Worm (Caenorhabditis elegans) whole organism, midembryonic: Measurements from ENCODE around the gene Y57A10A.4.
"Not testable (repeated sequence)": the region's sequence is repeated elsewhere in the genome, so short reads cannot be mapped to it uniquely, and the experiment has no call there.

Source experiments
- T22C8.4 ChIP-seq: fragments of 200-800 bp; sonication (Bioruptor generic); IDR thresholded peaks from 2 replicates; pipeline ENCODE4 v1.3.6; 2022; ENCODE audit warnings: missing genetic modification characterization, missing compliant biosample characterization
- cog-1 ChIP-seq: sonication (generic microtip); optimal IDR thresholded peaks from 2 replicates; lab custom pipeline; 2016; ENCODE audit warnings: missing genetic modification characterization, missing compliant biosample characterization
- flt-1 ChIP-seq: fragments of 200-800 bp; sonication (Bioruptor generic); IDR thresholded peaks from 2 replicates; pipeline ENCODE4 v1.3.6; 2022; ENCODE audit warnings: missing genetic modification characterization, missing compliant biosample characterization
- klf-2 ChIP-seq: fragments of 200-800 bp; sonication (Bioruptor generic); conservative IDR thresholded peaks from 2 replicates; pipeline ENCODE4 v1.3.6; 2022; ENCODE audit warnings: missing genetic modification reagents, missing genetic modification characterization, missing compliant biosample characterization
- med-1 ChIP-seq: sonication (generic microtip); optimal IDR thresholded peaks from 2 replicates; lab custom pipeline; 2017; ENCODE audit warnings: missing genetic modification characterization, mild to moderate bottlenecking, missing compliant biosample characterization, antibody characterized with exemption, missing genetic modification reagents; ENCODE audit not compliant: insufficient read depth
- ref-1 ChIP-seq: fragments of 200-800 bp; sonication (Bioruptor generic); conservative IDR thresholded peaks from 2 replicates; pipeline ENCODE4 v1.3.6; 2022; ENCODE audit warnings: missing genetic modification reagents, missing genetic modification characterization, missing compliant biosample characterization
- tab-1 ChIP-seq: fragments of 200-800 bp; sonication (Bioruptor generic); IDR thresholded peaks from 2 replicates; pipeline ENCODE4 v1.3.6; 2022; ENCODE audit warnings: missing genetic modification characterization, missing compliant biosample characterization
- ztf-23 ChIP-seq: fragments of 200-800 bp; sonication (Bioruptor generic); IDR thresholded peaks from 2 replicates; pipeline ENCODE4 v1.3.6; 2022; ENCODE audit warnings: missing genetic modification reagents, missing genetic modification characterization, missing compliant biosample characterization
- ztf-29 ChIP-seq: fragments of 200-800 bp; sonication (Bioruptor generic); IDR thresholded peaks from 2 replicates; pipeline ENCODE4 v1.3.6; 2022; ENCODE audit warnings: missing genetic modification reagents, missing genetic modification characterization, missing compliant biosample characterization

Gene Y57A10A.4

DNA sequence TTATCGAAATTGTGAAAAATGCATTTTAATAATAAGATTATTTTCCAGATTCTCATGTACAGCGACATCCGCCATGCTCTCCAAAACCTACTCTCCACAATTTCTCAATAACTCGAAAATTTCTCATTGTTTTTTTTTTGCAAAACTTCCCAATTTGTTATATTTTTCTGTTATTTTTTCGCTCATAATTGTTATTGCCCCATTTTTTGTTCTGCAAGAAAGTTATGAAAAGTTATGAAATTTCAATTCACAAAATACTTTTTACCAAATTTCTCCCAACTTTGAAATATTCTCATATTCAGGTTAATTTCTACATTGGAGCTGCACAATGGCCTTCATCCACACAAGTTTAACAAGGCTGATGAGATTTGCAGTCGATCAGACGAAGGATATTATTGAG is at the start of gene Y57A10A.4:
TSS of gene Y57A10A.4 (plus strand) at position 301 of the 400 bp plus-strand sequence.
- TF ChIP-seq ztf-29 (GFP tag; lab: Robert Waterston, UW); cog-1 (tag; lab: Kevin White, UChicago); ztf-23 (GFP tag; lab: Robert Waterston, UW): not testable (repeated sequence)

DNA sequence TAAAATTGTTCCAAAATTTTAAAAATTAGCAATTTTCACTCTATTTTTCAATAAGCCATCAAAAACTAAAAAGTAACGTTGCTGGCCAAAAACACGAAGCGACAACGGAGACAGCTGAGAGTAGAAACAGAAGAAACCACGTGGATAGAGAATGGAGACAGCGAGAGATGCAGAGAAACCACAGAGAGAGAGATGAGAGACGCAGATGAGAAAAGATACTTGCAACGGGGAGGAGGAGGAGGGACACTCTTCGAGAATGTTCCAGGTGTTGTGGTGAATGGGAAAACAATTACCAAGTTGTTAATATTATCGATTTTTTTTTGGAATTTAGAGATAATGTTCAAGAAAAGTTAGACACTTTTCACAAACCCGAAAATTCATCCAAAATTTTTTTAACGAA is 49.4 kb upstream of the Y57A10A.4 start:
- TF ChIP-seq cog-1 (tag; lab: Kevin White, UChicago) = peak; percentile 86
- TF ChIP-seq klf-2 (GFP tag; lab: Robert Waterston, UW) = no peak
- TF ChIP-seq flt-1 (GFP tag; lab: Robert Waterston, UW) = peak; percentile 61; the same call in 1 of the 2 replicates
- TF ChIP-seq T22C8.4 = peak; percentile 75; the same call in 1 of the 2 replicates
- no peak for TF ChIP-seq med-1 (GFP tag; lab: Kevin White, UChicago)
- TF ChIP-seq ztf-23 (GFP tag; lab: Robert Waterston, UW) = peak; percentile 60; the same call in 1 of the 2 replicates

DNA sequence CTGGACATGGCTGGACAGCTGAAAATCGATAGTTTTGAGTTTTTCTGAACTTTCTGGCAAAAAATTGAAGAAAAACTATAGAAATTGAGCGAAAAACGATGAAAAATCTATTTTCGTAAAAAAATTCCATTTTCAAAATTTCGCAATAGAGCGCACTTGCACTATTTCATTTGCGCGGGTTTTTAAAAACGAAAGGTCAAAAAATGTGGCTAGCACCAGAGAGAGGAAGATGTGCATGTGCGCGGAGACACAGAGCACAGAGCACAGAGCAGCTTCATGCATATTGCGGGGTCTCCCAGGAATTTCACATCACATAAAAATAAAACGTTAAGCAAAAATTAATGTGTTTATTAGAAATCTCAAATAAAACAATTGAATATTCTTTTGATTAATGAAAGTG is 43.9 kb upstream of the Y57A10A.4 start, which contains the start of gene Y17G7B.18:
TSS of gene Y17G7B.18 (minus strand) at position 18 of the 400 bp plus-strand sequence.
- TF ChIP-seq ztf-23 (GFP tag; lab: Robert Waterston, UW) = 0 out of 2 replicates have a peak, but pooled peaks have one; percentile 37
- TF ChIP-seq ref-1 (GFP tag; lab: Robert Waterston, UW) = no peak

DNA sequence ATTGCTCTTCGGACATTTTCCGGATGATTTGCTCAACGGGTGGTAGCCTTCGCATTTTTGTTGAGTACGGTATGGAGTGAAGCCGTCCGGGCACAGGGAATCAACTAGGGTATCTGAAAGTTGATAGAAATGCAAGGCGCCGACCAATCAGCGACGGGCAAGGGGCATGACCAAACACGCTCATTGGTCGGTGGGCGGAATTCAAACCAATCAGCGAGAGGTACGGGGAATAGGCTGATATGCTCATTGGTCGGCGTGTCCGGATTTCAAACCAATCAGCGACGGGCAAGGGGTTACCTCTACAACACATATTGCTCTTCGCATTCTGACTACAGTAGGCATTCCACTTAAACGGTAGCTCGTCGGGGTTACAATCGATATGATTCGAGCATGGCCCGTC is 42.9 kb upstream of the Y57A10A.4 start:
- no peak for TF ChIP-seq ztf-29 (GFP tag; lab: Robert Waterston, UW)

DNA sequence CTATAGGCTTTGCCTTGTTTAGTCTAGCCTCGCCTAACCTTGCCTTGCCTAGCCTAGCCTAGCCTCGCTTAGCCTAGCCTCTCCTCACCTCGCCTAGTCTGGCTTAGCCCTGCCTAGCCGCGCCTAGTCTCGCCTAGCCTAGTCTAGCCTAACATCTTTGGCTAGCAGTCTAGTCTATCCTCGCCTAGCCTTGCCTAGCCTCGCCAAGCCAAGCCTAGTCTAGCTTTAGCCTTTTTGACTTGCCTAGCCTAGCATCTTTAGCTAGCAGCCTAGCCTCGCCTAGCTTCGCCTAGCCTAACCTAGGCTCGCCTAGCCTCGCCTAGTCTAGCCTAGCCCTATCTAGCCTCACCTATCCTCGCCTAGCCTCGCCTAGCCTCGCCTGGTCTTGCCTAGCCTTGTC is 40.7 kb upstream of the Y57A10A.4 start:
- TF ChIP-seq cog-1 (tag; lab: Kevin White, UChicago) = no peak
- no peak for TF ChIP-seq ztf-23 (GFP tag; lab: Robert Waterston, UW)
- no peak for TF ChIP-seq klf-2 (GFP tag; lab: Robert Waterston, UW)
- TF ChIP-seq ztf-29 (GFP tag; lab: Robert Waterston, UW) = no peak
- TF ChIP-seq tab-1 = no peak
- TF ChIP-seq med-1 (GFP tag; lab: Kevin White, UChicago) = no peak
- no peak for TF ChIP-seq T22C8.4
- no peak for TF ChIP-seq ref-1 (GFP tag; lab: Robert Waterston, UW)
- TF ChIP-seq flt-1 (GFP tag; lab: Robert Waterston, UW) = no peak

DNA sequence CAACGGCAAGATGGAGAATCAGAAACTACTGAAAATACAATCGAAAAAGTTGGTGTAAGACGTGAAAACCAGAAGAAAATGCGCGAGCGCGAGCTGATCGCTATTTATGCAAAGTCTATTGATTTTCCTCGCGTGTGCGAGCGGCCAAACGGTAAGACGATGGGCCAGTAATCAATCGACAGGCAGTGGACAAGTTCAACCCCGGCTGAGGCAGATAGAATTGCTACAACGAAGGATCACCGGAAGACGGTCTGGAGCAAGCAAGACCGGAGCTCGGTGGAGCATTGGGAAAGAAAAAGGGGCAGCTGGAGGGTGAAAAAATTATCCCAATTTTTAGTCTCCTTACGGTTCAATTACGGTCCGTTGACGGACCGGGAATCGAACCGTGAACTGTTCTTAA is 29.0 kb upstream of the Y57A10A.4 start:
- peak; percentile 82 for TF ChIP-seq flt-1 (GFP tag; lab: Robert Waterston, UW)
- peak; percentile 67; the same call in 1 of the 2 replicates for TF ChIP-seq ztf-23 (GFP tag; lab: Robert Waterston, UW)
- TF ChIP-seq T22C8.4 = peak; percentile 56
- peak; percentile 68; the same call in 1 of the 2 replicates for TF ChIP-seq tab-1
- peak; percentile 49 for TF ChIP-seq ref-1 (GFP tag; lab: Robert Waterston, UW)

DNA sequence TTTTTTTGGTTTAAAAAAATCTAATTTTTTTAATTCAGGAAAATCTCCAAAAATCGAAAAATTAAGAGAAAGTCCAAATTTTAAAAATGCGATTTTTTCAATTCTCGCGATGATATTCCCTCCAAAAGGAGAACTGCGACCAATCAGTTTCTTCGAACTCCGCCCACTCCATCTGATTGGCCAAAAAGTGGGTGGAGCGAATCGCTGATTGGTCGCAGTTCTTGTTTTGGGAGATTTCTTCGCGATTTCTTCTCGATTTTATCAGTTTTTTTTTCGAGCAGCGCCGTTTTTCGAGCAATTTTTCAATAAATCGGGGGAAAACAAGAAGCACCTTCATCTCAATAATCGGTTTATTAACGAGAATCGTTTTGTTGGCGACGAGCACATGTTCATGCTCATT is 21.3 kb upstream of the Y57A10A.4 start:
- TF ChIP-seq ztf-23 (GFP tag; lab: Robert Waterston, UW) = no peak
- no peak for TF ChIP-seq tab-1
- no peak for TF ChIP-seq ztf-29 (GFP tag; lab: Robert Waterston, UW)
- no peak for TF ChIP-seq klf-2 (GFP tag; lab: Robert Waterston, UW)
- no peak for TF ChIP-seq ref-1 (GFP tag; lab: Robert Waterston, UW)
- no peak for TF ChIP-seq cog-1 (tag; lab: Kevin White, UChicago)
- TF ChIP-seq med-1 (GFP tag; lab: Kevin White, UChicago) = no peak

DNA sequence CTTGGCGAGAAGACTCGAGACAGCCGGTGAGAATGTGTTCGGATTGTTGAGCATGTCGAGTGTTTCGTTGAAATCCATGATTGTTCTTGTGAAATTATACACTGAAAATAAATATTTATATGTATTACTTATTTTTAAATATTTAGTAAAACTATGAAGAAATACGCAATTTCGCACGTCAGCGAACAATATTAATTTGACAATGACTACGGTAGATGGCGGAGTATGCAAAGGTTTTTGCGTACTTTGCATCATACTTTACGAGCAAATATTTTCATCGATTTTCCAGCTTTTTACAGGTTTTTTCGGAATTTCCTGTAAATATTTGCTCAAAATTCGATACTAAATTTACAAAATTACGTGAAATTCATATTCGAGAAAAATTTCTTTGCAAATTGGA is 20.9 kb upstream of the Y57A10A.4 start, which contains the start of gene set-24:
TSS of gene set-24 (minus strand) at position 101 of the 400 bp plus-strand sequence.
- TF ChIP-seq ref-1 (GFP tag; lab: Robert Waterston, UW) = no peak
- TF ChIP-seq klf-2 (GFP tag; lab: Robert Waterston, UW) = no peak
- no peak for TF ChIP-seq cog-1 (tag; lab: Kevin White, UChicago)
- no peak for TF ChIP-seq ztf-23 (GFP tag; lab: Robert Waterston, UW)
- TF ChIP-seq tab-1 = no peak
- TF ChIP-seq T22C8.4 = no peak
- TF ChIP-seq ztf-29 (GFP tag; lab: Robert Waterston, UW) = no peak
- no peak for TF ChIP-seq med-1 (GFP tag; lab: Kevin White, UChicago)
- no peak for TF ChIP-seq flt-1 (GFP tag; lab: Robert Waterston, UW)

DNA sequence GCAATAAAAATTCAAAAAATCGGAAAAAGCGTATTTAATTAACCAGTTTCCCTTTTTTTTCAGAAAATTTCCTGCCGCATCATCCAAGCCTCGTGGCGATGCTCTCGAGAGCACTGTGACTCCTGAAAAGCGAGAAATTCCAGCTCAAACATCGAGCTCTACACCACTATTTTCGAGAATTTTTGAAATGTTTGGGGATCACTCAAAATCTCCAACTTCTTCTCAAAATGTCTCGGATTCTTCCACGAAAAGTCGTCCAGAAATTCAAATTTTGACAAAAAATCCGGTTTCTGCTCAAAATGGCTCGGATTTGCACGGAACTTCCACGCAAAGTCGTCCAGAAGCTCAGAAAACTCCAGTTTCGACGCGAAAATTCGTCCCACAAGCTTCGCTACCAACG is 13.8 kb upstream of the Y57A10A.4 start:
- TF ChIP-seq cog-1 (tag; lab: Kevin White, UChicago) (no peak), T22C8.4 (no peak), tab-1 (no peak), ztf-29 (GFP tag; lab: Robert Waterston, UW) (no peak), med-1 (GFP tag; lab: Kevin White, UChicago) (no peak), ztf-23 (GFP tag; lab: Robert Waterston, UW) (no peak), flt-1 (GFP tag; lab: Robert Waterston, UW) (no peak), klf-2 (GFP tag; lab: Robert Waterston, UW) (no peak), ref-1 (GFP tag; lab: Robert Waterston, UW) (no peak)

DNA sequence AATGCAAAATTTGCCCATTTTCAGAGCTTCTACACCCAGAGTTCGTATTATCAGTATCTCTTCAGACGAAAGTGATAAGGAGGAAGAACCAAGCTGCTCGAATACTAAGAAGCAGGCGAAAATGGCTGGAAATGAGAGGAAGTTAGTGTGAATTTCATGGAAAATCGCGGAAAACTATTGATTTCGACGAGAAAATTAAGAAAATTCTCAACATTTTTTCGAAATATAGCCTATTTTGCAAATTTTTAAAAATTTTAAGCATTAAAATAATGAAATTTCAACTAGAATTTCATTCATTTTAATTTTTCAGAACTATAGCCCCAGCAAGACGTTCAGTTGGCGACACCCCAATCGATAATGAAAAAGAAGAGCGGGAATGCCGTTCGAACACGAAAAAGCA is 8.2 kb upstream of the Y57A10A.4 start:
- TF ChIP-seq tab-1 = no peak

DNA sequence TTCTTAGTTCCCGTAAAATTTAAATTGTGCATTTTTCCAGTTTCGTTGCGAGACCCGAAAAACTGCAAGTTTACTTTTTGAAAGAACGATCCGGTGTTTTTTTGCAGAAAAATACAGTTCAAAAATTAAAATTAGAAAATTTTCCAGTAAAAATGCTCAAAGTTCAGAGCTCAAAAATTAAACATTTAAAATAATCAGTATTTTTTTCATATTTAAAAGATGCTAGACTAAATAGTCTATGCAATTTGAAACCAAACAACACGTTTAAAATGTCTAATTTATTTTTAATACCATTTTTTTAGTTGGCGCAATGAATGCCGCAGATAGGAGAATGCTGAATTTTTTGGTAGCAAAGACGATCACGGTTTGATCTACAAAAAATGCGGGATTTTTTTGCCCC is 4.4 kb upstream of the Y57A10A.4 start, which contains the start of gene Y57A10A.2:
TSS of gene Y57A10A.2 (plus strand) at position 301 of the 400 bp plus-strand sequence.
- TF ChIP-seq ref-1 (GFP tag; lab: Robert Waterston, UW) = no peak
- TF ChIP-seq T22C8.4 = no peak
- TF ChIP-seq klf-2 (GFP tag; lab: Robert Waterston, UW) = no peak
- no peak for TF ChIP-seq ztf-29 (GFP tag; lab: Robert Waterston, UW)
- no peak for TF ChIP-seq cog-1 (tag; lab: Kevin White, UChicago)
- no peak for TF ChIP-seq med-1 (GFP tag; lab: Kevin White, UChicago)
- TF ChIP-seq ztf-23 (GFP tag; lab: Robert Waterston, UW) = no peak
